Fruit fly (Drosophila melanogaster) whole organism, embryonic: Measurements from ENCODE around the gene witty.
A peak's percentile ranks its signal among the peaks of the same experiment; 100 is the strongest.

ENCODE experiments used
- Adf1 ChIP-seq: fragments of 200-800 bp; sonication (Bioruptor generic); IDR thresholded peaks from 2 replicates; pipeline ENCODE4 v1.3.6; 2022; ENCODE audit warnings: missing biosample characterization, missing genetic modification characterization
- Atf-2 ChIP-seq: fragments of 200-800 bp; sonication (Bioruptor generic); optimal IDR thresholded peaks from 2 replicates; lab custom pipeline; 2016; ENCODE audit warnings: missing biosample characterization, missing genetic modification characterization
- CG10321 ChIP-seq: fragments of 200-800 bp; sonication (Bioruptor generic); IDR thresholded peaks from 2 replicates; pipeline ENCODE4 v1.3.6; 2022; ENCODE audit warnings: missing biosample characterization, missing genetic modification characterization
- CG10979 ChIP-seq: fragments of 200-800 bp; sonication (Bioruptor generic); optimal IDR thresholded peaks from 2 replicates; lab custom pipeline; 2018; ENCODE audit warnings: missing biosample characterization, mild to moderate bottlenecking, missing genetic modification characterization, moderate library complexity
- CG12769 ChIP-seq: fragments of 200-800 bp; sonication (Bioruptor generic); optimal IDR thresholded peaks from 2 replicates; lab custom pipeline; 2019; ENCODE audit warnings: missing biosample characterization, mild to moderate bottlenecking, missing genetic modification characterization, moderate library complexity
- CG1529 ChIP-seq: fragments of 200-800 bp; sonication (Bioruptor generic); optimal IDR thresholded peaks from 3 replicates; lab custom pipeline; 2018; ENCODE audit warnings: missing biosample characterization, missing genetic modification characterization
- CG15479 ChIP-seq: fragments of 200-800 bp; sonication (Bioruptor generic); optimal IDR thresholded peaks from 3 replicates; lab custom pipeline; 2019; ENCODE audit warnings: missing biosample characterization, mild to moderate bottlenecking, missing genetic modification characterization, moderate library complexity
- CG15601 ChIP-seq: fragments of 200-800 bp; sonication (Bioruptor generic); optimal IDR thresholded peaks from 3 replicates; lab custom pipeline; 2019; ENCODE audit warnings: missing biosample characterization, mild to moderate bottlenecking, missing genetic modification characterization, moderate library complexity
- CG17361 ChIP-seq: fragments of 200-800 bp; sonication (Bioruptor generic); IDR thresholded peaks from 3 replicates; pipeline ENCODE4 v1.3.6; 2022; ENCODE audit warnings: missing biosample characterization, missing genetic modification characterization
- CG17829 ChIP-seq: fragments of 200-800 bp; optimal IDR thresholded peaks from 2 replicates; lab custom pipeline; 2019; ENCODE audit warnings: missing biosample characterization, mild to moderate bottlenecking, missing genetic modification characterization, moderate library complexity
- CG4854 ChIP-seq: fragments of 200-800 bp; sonication (Bioruptor generic); optimal IDR thresholded peaks from 2 replicates; lab custom pipeline; 2016; ENCODE audit warnings: missing biosample characterization, missing genetic modification characterization, inconsistent platforms
- CG6654 ChIP-seq: fragments of 200-800 bp; sonication (Bioruptor generic); optimal IDR thresholded peaks from 2 replicates; lab custom pipeline; 2017; ENCODE audit warnings: missing biosample characterization, mild to moderate bottlenecking, missing genetic modification characterization
- CG7556 ChIP-seq: fragments of 200-800 bp; sonication (Bioruptor generic); optimal IDR thresholded peaks from 2 replicates; lab custom pipeline; 2017; ENCODE audit warnings: missing biosample characterization, mild to moderate bottlenecking, missing genetic modification characterization
- CG7745 ChIP-seq: fragments of 200-800 bp; sonication (Bioruptor generic); optimal IDR thresholded peaks from 2 replicates; lab custom pipeline; 2018; ENCODE audit warnings: missing biosample characterization, mild to moderate bottlenecking, missing genetic modification characterization, moderate library complexity
- CG8388 ChIP-seq: fragments of 200-800 bp; sonication (Bioruptor generic); optimal IDR thresholded peaks from 2 replicates; lab custom pipeline; 2019; ENCODE audit warnings: missing biosample characterization, mild to moderate bottlenecking, missing genetic modification characterization, moderate library complexity
- CG8765 ChIP-seq: fragments of 200-800 bp; sonication (Bioruptor generic); IDR thresholded peaks from 2 replicates; pipeline ENCODE4 v1.3.6; 2022; ENCODE audit warnings: missing biosample characterization, missing genetic modification characterization
- CG9932 ChIP-seq: fragments of 200-800 bp; sonication (Bioruptor generic); IDR thresholded peaks from 2 replicates; pipeline ENCODE4 v1.3.6; 2022; ENCODE audit warnings: missing biosample characterization, missing genetic modification characterization
- D19A ChIP-seq: fragments of 200-800 bp; optimal IDR thresholded peaks from 3 replicates; lab custom pipeline; 2019; ENCODE audit warnings: missing biosample characterization, mild to moderate bottlenecking, missing genetic modification characterization, moderate library complexity
- Dll ChIP-seq: fragments of 200-800 bp; sonication (Bioruptor generic); IDR thresholded peaks from 4 replicates; pipeline ENCODE4 v1.3.6; 2022; ENCODE audit warnings: missing biosample characterization, missing genetic modification characterization; ENCODE audit not compliant: partially characterized antibody
- H15 ChIP-seq: fragments of 200-800 bp; sonication (Bioruptor generic); IDR thresholded peaks from 3 replicates; pipeline ENCODE4 v1.3.6; 2022; ENCODE audit warnings: missing biosample characterization, missing genetic modification characterization
- Hmx ChIP-seq: fragments of 200-800 bp; sonication (Bioruptor generic); optimal IDR thresholded peaks from 2 replicates; lab custom pipeline; 2016; ENCODE audit warnings: missing biosample characterization, missing genetic modification characterization
- Oli ChIP-seq: fragments of 200-800 bp; sonication (Bioruptor generic); optimal IDR thresholded peaks from 2 replicates; lab custom pipeline; 2018; ENCODE audit warnings: missing biosample characterization, mild to moderate bottlenecking, missing genetic modification characterization, moderate library complexity
- Optix ChIP-seq: fragments of 200-800 bp; sonication (Bioruptor generic); IDR thresholded peaks from 3 replicates; pipeline ENCODE4 v1.3.6; 2022; ENCODE audit warnings: missing biosample characterization, missing genetic modification characterization
- Pdp1 ChIP-seq, 2 experiments: fragments of 200-800 bp; sonication (Bioruptor generic); optimal IDR thresholded peaks; 3 replicates each; lab custom pipeline; 2016; ENCODE audit warnings: missing biosample characterization in 2 of 2, missing genetic modification characterization in 2 of 2, mild to moderate bottlenecking in 1 of 2, moderate library complexity in 1 of 2
- ac ChIP-seq: fragments of 200-800 bp; sonication (Bioruptor generic); optimal IDR thresholded peaks from 3 replicates; lab custom pipeline; 2017; ENCODE audit warnings: missing biosample characterization, mild to moderate bottlenecking, missing genetic modification characterization
- cg ChIP-seq: fragments of 200-800 bp; sonication (Bioruptor generic); optimal IDR thresholded peaks from 3 replicates; lab custom pipeline; 2019; ENCODE audit warnings: missing biosample characterization, mild to moderate bottlenecking, missing genetic modification characterization, moderate library complexity
- chm ChIP-seq: fragments of 200-800 bp; sonication (Bioruptor generic); IDR thresholded peaks from 2 replicates; pipeline ENCODE4 v1.3.6; 2022; ENCODE audit warnings: missing biosample characterization, missing genetic modification characterization
- danr ChIP-seq: fragments of 200-800 bp; sonication (Bioruptor generic); IDR thresholded peaks from 2 replicates; pipeline ENCODE4 v1.3.6; 2022; ENCODE audit warnings: missing biosample characterization, missing genetic modification characterization
- esg ChIP-seq: fragments of 200-800 bp; sonication (Bioruptor generic); conservative IDR thresholded peaks from 2 replicates; pipeline ENCODE4 v1.3.6; 2022; ENCODE audit warnings: missing biosample characterization, missing genetic modification characterization
- fd64A ChIP-seq: fragments of 200-800 bp; sonication (Bioruptor generic); optimal IDR thresholded peaks from 3 replicates; lab custom pipeline; 2018; ENCODE audit warnings: missing biosample characterization, mild to moderate bottlenecking, missing genetic modification characterization
- gem ChIP-seq: fragments of 200-800 bp; sonication (Bioruptor generic); optimal IDR thresholded peaks from 2 replicates; lab custom pipeline; 2019; ENCODE audit warnings: missing biosample characterization, mild to moderate bottlenecking, missing genetic modification characterization, moderate library complexity
- grau ChIP-seq: fragments of 200-800 bp; optimal IDR thresholded peaks from 3 replicates; lab custom pipeline; 2019; ENCODE audit warnings: missing biosample characterization, mild to moderate bottlenecking, missing genetic modification characterization, moderate library complexity
- hkb ChIP-seq, 2 experiments: fragments of 200-800 bp in 1 of 2; fragments of >200 bp in 1 of 2; sonication (Bioruptor generic) in 1 of 2; IDR thresholded peaks in 1 of 2; optimal IDR thresholded peaks in 1 of 2; 2 replicates each; pipeline versions ENCODE4 v1.3.6 to Lab custom; 2017 to 2022; ENCODE audit warnings: missing biosample characterization in 1 of 2, missing genetic modification characterization in 1 of 2
- insv ChIP-seq, 2 experiments: fragments of 200-800 bp; sonication (Bioruptor generic); optimal IDR thresholded peaks; 3 replicates each; lab custom pipeline; 2016 to 2018; ENCODE audit warnings: missing biosample characterization in 2 of 2, missing genetic modification characterization in 2 of 2
- kni ChIP-seq: fragments of 200-800 bp; sonication (Bioruptor generic); optimal IDR thresholded peaks from 3 replicates; lab custom pipeline; 2017; ENCODE audit warnings: mild to moderate bottlenecking, missing biosample characterization, missing genetic modification reagents, missing genetic modification characterization
- lab ChIP-seq: fragments of 200-800 bp; sonication (Bioruptor generic); optimal IDR thresholded peaks from 3 replicates; lab custom pipeline; 2017; ENCODE audit warnings: missing biosample characterization, missing genetic modification characterization, mild to moderate bottlenecking, moderate library complexity, missing genetic modification reagents
- lola ChIP-seq, 3 experiments: fragments of >200 bp in 2 of 3; fragments of 200-800 bp in 1 of 3; sonication (Bioruptor generic) in 1 of 3; optimal IDR thresholded peaks; 2 replicates each; lab custom pipeline; 2017 to 2019; ENCODE audit warnings: missing biosample characterization in 3 of 3, missing genetic modification characterization in 3 of 3, mild to moderate bottlenecking in 1 of 3, moderate library complexity in 1 of 3
- nerfin-2 ChIP-seq: fragments of 200-800 bp; sonication (Bioruptor generic); IDR thresholded peaks from 2 replicates; pipeline ENCODE4 v1.3.6; 2022; ENCODE audit warnings: missing biosample characterization, missing genetic modification characterization; ENCODE audit not compliant: partially characterized antibody
- oc ChIP-seq: fragments of 200-800 bp; sonication (Bioruptor generic); optimal IDR thresholded peaks from 2 replicates; lab custom pipeline; 2018; ENCODE audit warnings: missing biosample characterization, mild to moderate bottlenecking, missing genetic modification characterization, moderate library complexity
- pros ChIP-seq: fragments of 200-800 bp; sonication (Bioruptor generic); optimal IDR thresholded peaks from 3 replicates; lab custom pipeline; 2019; ENCODE audit warnings: missing biosample characterization, mild to moderate bottlenecking, missing genetic modification characterization, moderate library complexity
- sd ChIP-seq: fragments of 200-800 bp; sonication (Bioruptor generic); optimal IDR thresholded peaks from 3 replicates; lab custom pipeline; 2018; ENCODE audit warnings: missing biosample characterization, mild to moderate bottlenecking, missing genetic modification characterization, moderate library complexity
- sens ChIP-seq: fragments of 200-800 bp; sonication (Bioruptor generic); peaks from one replicate; lab custom pipeline; 2016; ENCODE audit warnings: missing biosample characterization, missing genetic modification characterization
- tin ChIP-seq: fragments of 200-800 bp; sonication (Bioruptor generic); optimal IDR thresholded peaks from 3 replicates; lab custom pipeline; 2016; ENCODE audit warnings: missing biosample characterization, missing genetic modification characterization
- tll ChIP-seq, 2 experiments: fragments of 200-800 bp in 1 of 2; fragments of >200 bp in 1 of 2; sonication (Bioruptor generic) in 1 of 2; optimal IDR thresholded peaks; 2 replicates each; lab custom pipeline; 2017 to 2019; ENCODE audit warnings: missing biosample characterization in 2 of 2, missing genetic modification characterization in 2 of 2, mild to moderate bottlenecking in 1 of 2, moderate library complexity in 1 of 2
- twi ChIP-seq: fragments of 200-800 bp; optimal IDR thresholded peaks from 2 replicates; lab custom pipeline; 2019; ENCODE audit warnings: missing biosample characterization, mild to moderate bottlenecking, missing genetic modification characterization, moderate library complexity
- vvl ChIP-seq: fragments of 200-800 bp; sonication (Bioruptor generic); IDR thresholded peaks from 2 replicates; pipeline ENCODE4 v1.3.6; 2022; ENCODE audit warnings: missing biosample characterization, missing genetic modification characterization

witty gene

DNA sequence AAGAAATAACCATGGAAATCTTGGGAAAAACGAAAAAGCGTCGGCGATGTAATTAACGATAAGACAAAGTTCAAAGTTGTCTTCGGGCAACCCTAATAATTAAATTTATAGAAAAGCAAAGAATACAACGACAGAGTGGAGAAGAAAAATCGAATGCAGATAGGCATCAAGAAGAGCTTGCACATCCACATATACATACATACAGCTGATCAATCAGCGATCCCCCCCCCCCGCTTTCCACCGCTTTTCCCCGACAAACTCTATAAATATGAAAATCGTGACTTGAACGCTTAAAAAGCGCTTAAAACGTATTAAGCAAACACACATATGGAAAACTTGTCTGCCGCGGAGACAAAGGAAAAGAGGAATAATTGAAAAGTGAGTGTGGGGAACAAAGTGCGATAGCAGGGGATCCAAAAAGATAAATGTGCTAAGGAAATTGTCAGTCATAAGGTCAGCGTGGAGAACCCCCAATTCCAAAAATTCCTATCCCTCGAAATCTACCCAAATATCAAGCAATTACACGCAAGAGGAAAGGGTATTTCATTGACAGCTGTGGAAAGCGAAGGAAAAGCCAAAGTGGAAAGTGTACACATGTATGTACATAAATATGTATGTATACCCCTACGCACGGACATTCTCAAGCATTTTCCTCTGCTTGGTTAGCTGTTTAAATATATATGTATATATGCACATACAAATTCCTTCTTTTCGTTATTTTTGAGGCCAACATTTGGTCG, 48.6 kb upstream of the witty start (continued):
- TF ChIP-seq CG10321 (GFP tag; lab: Robert Waterston, UW) (no peak), D19A (tag; lab: Kevin White, UChicago) (peak; percentile 98), CG6654 (GFP tag; lab: Kevin White, UChicago) (no peak), CG17829 (tag; lab: Kevin White, UChicago) (peak; percentile 12), chm (GFP tag; lab: Robert Waterston, UW) (0 out of 2 replicates have a peak, but pooled peaks have one; percentile 17), CG15479 (GFP tag; lab: Kevin White, UChicago) (peak; percentile 36), CG8388 (peak; percentile 11), esg (no peak), Adf1 (GFP tag; lab: Robert Waterston, UW) (no peak), Dll (GFP tag; lab: Robert Waterston, UW) (0 out of 4 replicates have a peak, but pooled peaks have one; percentile 18), oc (tag; lab: Kevin White, UChicago) (peak; percentile 4), sd (peak; percentile 58), vvl (GFP tag; lab: Robert Waterston, UW) (peak; percentile 46; the same call in 1 of the 2 replicates), kni (peak; percentile 84), ac (GFP tag; lab: Kevin White, UChicago) (peak; percentile 59), CG7745 (tag; lab: Kevin White, UChicago) (peak; percentile 91), sens (GFP tag; lab: Kevin White, UChicago) (peak; percentile 78), fd64A (peak; percentile 27), pros (GFP tag; lab: Kevin White, UChicago) (peak; percentile 56), nerfin-2 (no peak), lola (GFP tag; optimal IDR thresholded peaks at IDR 0.05; lab: Kevin White, UChicago) (peak in 1 of 3 experiments; percentile 9), CG15601 (peak; percentile 9), CG12769 (tag; lab: Kevin White, UChicago) (no peak), cg (GFP tag; lab: Kevin White, UChicago) (peak; percentile 43), tin (GFP tag; lab: Kevin White, UChicago) (no peak), tll (GFP tag; optimal IDR thresholded peaks at IDR 0.05; lab: Kevin White, UChicago) (peak in 1 of 2 experiments; percentile 71)
- TF ChIP-seq, all 482 proteins: peak for 40

DNA sequence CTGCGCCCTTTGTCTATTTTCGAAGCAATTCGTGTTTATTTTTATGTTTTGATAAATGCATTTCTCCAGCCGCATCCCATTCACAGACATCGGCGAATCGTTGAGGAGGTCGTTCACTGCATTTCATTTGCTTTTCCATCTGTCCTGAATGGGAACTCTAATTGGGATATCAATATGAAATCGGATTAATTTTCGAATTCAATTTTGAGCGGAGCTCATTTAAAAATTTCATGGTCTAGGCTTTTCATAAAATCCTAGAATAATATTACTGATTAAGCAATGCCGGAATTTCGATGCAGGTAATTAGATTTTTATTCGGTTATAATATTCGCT, 48.0 kb upstream of the witty start:
- TF ChIP-seq CG1529 (peak; percentile 48), twi (peak; percentile 5), sens (GFP tag; lab: Kevin White, UChicago) (peak; percentile 70), insv (GFP tag; optimal IDR thresholded peaks at IDR 0.05; lab: Kevin White, UChicago) (peak in 1 of 2 experiments; percentile 89), Atf-2 (GFP tag; lab: Kevin White, UChicago) (no peak), Hmx (GFP tag; lab: Kevin White, UChicago) (no peak), CG8765 (GFP tag; lab: Robert Waterston, UW) (no peak)

DNA sequence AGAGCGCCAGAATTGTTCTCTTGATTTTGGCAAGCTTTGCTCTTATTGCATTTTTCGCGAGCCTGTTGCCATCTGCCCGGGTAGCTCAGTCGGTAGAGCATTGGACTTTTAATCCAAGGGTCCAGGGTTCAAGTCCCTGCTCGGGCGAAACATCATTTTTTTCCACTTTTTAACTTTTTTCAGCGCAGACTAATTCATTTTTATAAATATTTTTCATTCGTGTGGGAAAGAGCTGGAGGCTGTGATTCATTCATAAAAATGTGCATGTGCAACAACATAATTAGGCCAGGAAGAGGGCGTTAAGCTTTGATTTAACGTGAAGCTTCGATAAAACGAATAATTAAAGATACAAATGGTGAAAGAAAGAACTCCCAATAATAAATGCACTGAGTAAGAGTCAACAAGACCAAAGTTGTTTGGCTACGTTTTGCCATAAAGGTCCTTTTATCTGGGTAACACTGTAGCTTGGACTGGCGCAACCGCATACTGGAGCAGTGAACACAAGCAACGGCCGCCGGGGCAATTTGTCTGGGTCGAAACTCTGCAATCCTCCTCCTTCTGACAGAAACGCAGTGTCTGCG, 47.3 kb upstream of the witty start:
- no peak for TF ChIP-seq CG4854 (GFP tag; lab: Kevin White, UChicago)
- peak; percentile 26; the same call in 1 of the 3 replicates for TF ChIP-seq Optix (GFP tag; lab: Robert Waterston, UW)
- peak; percentile 39 for TF ChIP-seq CG10979
- no peak for TF ChIP-seq danr (GFP tag; lab: Robert Waterston, UW)
- TF ChIP-seq Pdp1 (GFP tag; optimal IDR thresholded peaks at IDR 0.05; lab: Kevin White, UChicago): peak in 1 of 2 experiments; percentile 23
- no peak for TF ChIP-seq hkb (optimal IDR thresholded peaks at IDR 0.05; lab: Kevin White, UChicago)
- TF ChIP-seq hkb (GFP tag; IDR thresholded peaks at IDR 0.05; lab: Robert Waterston, UW): peak; percentile 23; the same call in 1 of the 2 replicates
- TF ChIP-seq CG7556: no peak
- no peak for TF ChIP-seq CG9932 (GFP tag; lab: Robert Waterston, UW)
- TF ChIP-seq grau (tag; lab: Kevin White, UChicago): peak; percentile 76
- peak; percentile 10 for TF ChIP-seq Oli
- TF ChIP-seq lab (GFP tag; lab: Kevin White, UChicago): peak; percentile 27
- no peak for TF ChIP-seq CG17361 (GFP tag; lab: Robert Waterston, UW)
- peak; percentile 27 for TF ChIP-seq gem
- TF ChIP-seq H15 (GFP tag; lab: Robert Waterston, UW): 0 out of 3 replicates have a peak, but pooled peaks have one; percentile 14
